Worm (Caenorhabditis elegans) whole organism, midembryonic: ENCODE data around the gene set-16.

Source experiments
- T22C8.4 ChIP-seq: fragments of 200-800 bp; sonication (Bioruptor generic); IDR thresholded peaks from 2 replicates; pipeline ENCODE4 v1.3.6; 2022; ENCODE audit warnings: missing genetic modification characterization, missing compliant biosample characterization
- cog-1 ChIP-seq: sonication (generic microtip); optimal IDR thresholded peaks from 2 replicates; lab custom pipeline; 2016; ENCODE audit warnings: missing genetic modification characterization, missing compliant biosample characterization
- flt-1 ChIP-seq: fragments of 200-800 bp; sonication (Bioruptor generic); IDR thresholded peaks from 2 replicates; pipeline ENCODE4 v1.3.6; 2022; ENCODE audit warnings: missing genetic modification characterization, missing compliant biosample characterization
- med-1 ChIP-seq: sonication (generic microtip); optimal IDR thresholded peaks from 2 replicates; lab custom pipeline; 2017; ENCODE audit warnings: missing genetic modification characterization, mild to moderate bottlenecking, missing compliant biosample characterization, antibody characterized with exemption, missing genetic modification reagents; ENCODE audit not compliant: insufficient read depth
- ztf-23 ChIP-seq: fragments of 200-800 bp; sonication (Bioruptor generic); IDR thresholded peaks from 2 replicates; pipeline ENCODE4 v1.3.6; 2022; ENCODE audit warnings: missing genetic modification reagents, missing genetic modification characterization, missing compliant biosample characterization
- ztf-29 ChIP-seq: fragments of 200-800 bp; sonication (Bioruptor generic); IDR thresholded peaks from 2 replicates; pipeline ENCODE4 v1.3.6; 2022; ENCODE audit warnings: missing genetic modification reagents, missing genetic modification characterization, missing compliant biosample characterization

DNA sequence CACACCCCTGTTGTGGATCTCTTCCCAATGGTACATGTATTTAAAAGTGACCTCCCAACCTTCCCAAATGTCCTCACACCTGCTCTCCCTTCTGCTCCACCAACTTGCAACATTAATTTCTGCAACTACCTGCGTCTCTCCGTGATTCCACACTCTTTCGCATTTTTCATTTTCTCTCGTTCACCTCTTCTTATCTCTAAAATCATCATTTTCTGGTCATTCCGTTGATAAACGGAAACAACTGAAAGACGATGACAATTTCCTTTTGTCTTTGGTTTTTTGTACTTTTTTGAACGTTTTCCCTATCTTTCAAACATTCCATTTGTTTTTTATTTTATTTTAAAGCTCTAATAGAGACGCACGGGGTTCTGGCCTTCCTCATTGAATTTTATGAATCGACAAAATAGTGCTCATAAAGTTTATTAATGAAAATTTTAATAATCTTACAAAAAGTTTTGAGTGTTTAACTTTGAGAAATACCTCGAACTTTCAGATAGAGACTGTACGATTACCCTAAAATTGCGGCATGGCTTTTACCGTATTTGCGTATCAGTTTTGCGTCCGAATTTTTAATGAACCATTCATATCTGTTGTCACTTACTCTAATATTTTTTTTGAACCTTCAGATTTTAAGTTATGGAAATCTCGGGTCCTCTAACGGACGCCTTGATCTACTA lies 29.1 kb downstream of the set-16 start, which contains the start of gene aqp-11:
- TF ChIP-seq flt-1 (GFP tag; lab: Robert Waterston, UW) (no peak), med-1 (GFP tag; lab: Kevin White, UChicago) (no peak), cog-1 (no peak), ztf-29 (GFP tag; lab: Robert Waterston, UW) (no peak), T22C8.4 (GFP tag; lab: Robert Waterston, UW) (no peak), ztf-23 (GFP tag; lab: Robert Waterston, UW) (no peak)
